Fruit fly (Drosophila melanogaster): ENCODE results near the gene Npc2e.

The Npc2e gene

DNA sequence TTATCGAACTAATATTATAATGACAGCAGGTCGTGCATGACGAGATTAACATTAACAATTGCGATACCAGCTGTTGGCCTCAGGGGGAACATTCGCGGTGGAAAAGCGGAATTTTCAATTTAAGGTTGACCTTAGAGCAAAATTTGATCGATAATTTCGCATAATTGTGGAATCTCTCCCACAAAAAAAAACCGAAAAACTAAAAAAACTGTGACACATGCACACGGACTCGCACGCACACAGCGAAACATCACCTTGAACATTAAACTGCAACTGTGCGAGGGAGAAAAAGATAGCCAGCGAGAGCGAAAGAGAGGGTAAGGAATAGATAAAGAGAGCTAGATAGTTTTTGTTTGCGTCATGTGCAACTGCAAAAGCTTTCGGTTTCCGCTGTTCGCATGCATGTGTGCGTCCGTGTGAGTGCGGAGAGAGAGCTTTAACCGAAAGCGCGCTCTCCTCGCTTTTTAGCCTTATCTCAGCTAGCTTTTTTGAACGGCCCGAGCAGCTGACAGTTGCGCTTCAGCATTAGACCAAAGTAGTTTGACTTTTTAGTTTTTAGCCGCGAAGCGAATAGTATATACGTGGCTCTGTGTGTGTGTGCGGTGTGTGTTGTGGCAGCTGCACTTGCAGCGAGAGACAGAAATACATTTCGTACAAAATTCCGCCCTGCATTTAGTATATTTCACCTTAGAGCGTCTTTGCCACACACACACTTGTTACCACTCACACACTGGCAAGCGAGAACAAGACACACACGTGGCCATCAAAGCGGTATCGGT is 40.3 kb downstream of the Npc2e start (continued):
- no peak for TF ChIP-seq CG12104 (GFP tag; optimal IDR thresholded peaks at IDR 0.05)
- TF ChIP-seq fru (optimal IDR thresholded peaks at IDR 0.05): no peak
- no peak for TF ChIP-seq CG10565 (GFP tag; optimal IDR thresholded peaks at IDR 0.05)
- TF ChIP-seq HHEX (GFP tag; optimal IDR thresholded peaks at IDR 0.05): no peak
- TF ChIP-seq Atf3 (GFP tag; optimal IDR thresholded peaks at IDR 0.05): no peak
- TF ChIP-seq CG11723 (GFP tag; optimal IDR thresholded peaks at IDR 0.05): no peak
- no peak for TF ChIP-seq CG30020 (tag; optimal IDR thresholded peaks at IDR 0.05)
- no peak for TF ChIP-seq fd96Cb (tag; optimal IDR thresholded peaks at IDR 0.05)
- TF ChIP-seq CG6765 (GFP tag; optimal IDR thresholded peaks at IDR 0.05): no peak
- TF ChIP-seq Antp (GFP tag; optimal IDR thresholded peaks at IDR 0.05): no peak
- TF ChIP-seq CG17385 (GFP tag; optimal IDR thresholded peaks at IDR 0.05): peak; percentile 23
- no peak for TF ChIP-seq CG1603 (tag; optimal IDR thresholded peaks at IDR 0.05)
- TF ChIP-seq shn (GFP tag; optimal IDR thresholded peaks at IDR 0.05): no peak
- peak; percentile 43; the same call in 1 of the 2 replicates for TF ChIP-seq bbx (GFP tag; IDR thresholded peaks at IDR 0.05; ENCODE audit: partially characterized antibody)
- no peak for TF ChIP-seq Dip2 (GFP tag; IDR thresholded peaks at IDR 0.05)
- TF ChIP-seq pros (GFP tag; optimal IDR thresholded peaks at IDR 0.05): no peak
- TF ChIP-seq CHES-1-like (GFP tag; optimal IDR thresholded peaks at IDR 0.05): no peak
- no peak for TF ChIP-seq CG9817 (tag; optimal IDR thresholded peaks at IDR 0.05)
- TF ChIP-seq CoRest (tag; optimal IDR thresholded peaks at IDR 0.05): no peak
- no peak for TF ChIP-seq Sin3A (optimal IDR thresholded peaks at IDR 0.05)
- no peak for TF ChIP-seq Oaz (GFP tag; IDR thresholded peaks at IDR 0.05)
- 0 out of 3 replicates have a peak, but pooled peaks have one; percentile 35 for TF ChIP-seq knrl (GFP tag; IDR thresholded peaks at IDR 0.05; ENCODE audit: partially characterized antibody)
- no peak for TF ChIP-seq Hr39 (optimal IDR thresholded peaks at IDR 0.05)
- TF ChIP-seq CG14014 (GFP tag; IDR thresholded peaks at IDR 0.05): peak; percentile 42; the same call in 1 of the 2 replicates
- no peak; the same call in 2 of the 3 replicates for TF ChIP-seq CG16813 (GFP tag; IDR thresholded peaks at IDR 0.05; ENCODE audit: partially characterized antibody)
- TF ChIP-seq BEAF-32 (GFP tag; optimal IDR thresholded peaks at IDR 0.05): no peak
- TF ChIP-seq Kr (GFP tag; optimal IDR thresholded peaks at IDR 0.05): no peak
- no peak for TF ChIP-seq slou (GFP tag; optimal IDR thresholded peaks at IDR 0.05)
- no peak for TF ChIP-seq trem (tag; optimal IDR thresholded peaks at IDR 0.05)
- TF ChIP-seq Dp (GFP tag; optimal IDR thresholded peaks at IDR 0.05): no peak
- peak; percentile 32 for TF ChIP-seq kni (GFP tag; optimal IDR thresholded peaks at IDR 0.05)
- TF ChIP-seq lilli (GFP tag; optimal IDR thresholded peaks at IDR 0.05): no peak
- TF ChIP-seq emc (GFP tag; optimal IDR thresholded peaks at IDR 0.05): no peak
- no peak for TF ChIP-seq dati (GFP tag; IDR thresholded peaks at IDR 0.05)
- no peak for TF ChIP-seq pita (GFP tag; optimal IDR thresholded peaks at IDR 0.05)
- TF ChIP-seq CG18619 (GFP tag; optimal IDR thresholded peaks at IDR 0.05): no peak
- TF ChIP-seq fd64A (GFP tag; optimal IDR thresholded peaks at IDR 0.05): no peak
- no peak for TF ChIP-seq hbn (GFP tag; IDR thresholded peaks at IDR 0.05; ENCODE audit: partially characterized antibody)
- TF ChIP-seq Hsf (GFP tag; optimal IDR thresholded peaks at IDR 0.05): no peak
- no peak for TF ChIP-seq CG6683 (GFP tag; optimal IDR thresholded peaks at IDR 0.05)
- no peak for TF ChIP-seq CG17361 (GFP tag; IDR thresholded peaks at IDR 0.05)
- TF ChIP-seq sisA (GFP tag; IDR thresholded peaks at IDR 0.05): no peak
- peak; percentile 55 for TF ChIP-seq sob (GFP tag; IDR thresholded peaks at IDR 0.05)
- TF ChIP-seq CG18764 (GFP tag; optimal IDR thresholded peaks at IDR 0.05): no peak
- no peak for TF ChIP-seq Sry-β (GFP tag; optimal IDR thresholded peaks at IDR 0.05)
- no peak; the same call in none of the 2 replicates for TF ChIP-seq vvl (GFP tag; IDR thresholded peaks at IDR 0.05)
- TF ChIP-seq nerfin-1 (tag; optimal IDR thresholded peaks at IDR 0.05): no peak
- TF ChIP-seq lbe (GFP tag; optimal IDR thresholded peaks at IDR 0.05): no peak
- no peak for TF ChIP-seq CG7745 (tag; optimal IDR thresholded peaks at IDR 0.05)
- TF ChIP-seq sens-2 (GFP tag; IDR thresholded peaks at IDR 0.05): no peak
